Worm (Caenorhabditis elegans): ENCODE results near the gene arrd-19.

ce11 chrV:3273156-3273555, 42.2 kb downstream of the arrd-19 start, which contains the start of gene T28A11.20:
- TF ChIP-seq med-1 (GFP tag; optimal IDR thresholded peaks at IDR 0.05; ENCODE audit: insufficient read depth) (no peak), ztf-29 (GFP tag; IDR thresholded peaks at IDR 0.05) (no peak), tab-1 (GFP tag; IDR thresholded peaks at IDR 0.05) (no peak), cog-1 (tag; optimal IDR thresholded peaks at IDR 0.05) (no peak), ref-1 (GFP tag; conservative IDR thresholded peaks at IDR 0.05) (no peak)

Data from whole organism, midembryonic.